Worm (Caenorhabditis elegans) whole organism, mixed stage, embryonic: ENCODE results near the gene lips-17.

Source experiments
- M03D4.4 ChIP-seq: sonication (generic microtip); optimal IDR thresholded peaks from 2 replicates; lab custom pipeline; 2017; ENCODE audit warnings: mild to moderate bottlenecking, missing genetic modification characterization, missing compliant biosample characterization
- bed-3 ChIP-seq: fragments of 200-800 bp; sonication (Bioruptor generic); optimal IDR thresholded peaks from 3 replicates; lab custom pipeline; 2018; ENCODE audit warnings: mild to moderate bottlenecking, missing genetic modification characterization, moderate library complexity, missing compliant biosample characterization
- blmp-1 ChIP-seq: fragments of 150-350 bp; optimal IDR thresholded peaks from 2 replicates; lab custom pipeline; 2014; ENCODE audit warnings: missing biosample characterization, missing genetic modification characterization
- ceh-39 ChIP-seq: fragments of 150-350 bp; optimal IDR thresholded peaks from 2 replicates; lab custom pipeline; 2014; ENCODE audit warnings: missing biosample characterization, missing genetic modification characterization
- ceh-43 ChIP-seq: fragments of 200-800 bp; sonication (Bioruptor generic); optimal IDR thresholded peaks from 2 replicates; lab custom pipeline; 2018; ENCODE audit warnings: mild to moderate bottlenecking, missing genetic modification characterization, moderate library complexity, missing compliant biosample characterization
- ceh-83 ChIP-seq: fragments of 200-800 bp; sonication (Bioruptor generic); optimal IDR thresholded peaks from 2 replicates; lab custom pipeline; 2018; ENCODE audit warnings: mild to moderate bottlenecking, missing genetic modification characterization, missing compliant biosample characterization
- ces-1 ChIP-seq: fragments of 150-350 bp; optimal IDR thresholded peaks from 2 replicates; lab custom pipeline; 2014; ENCODE audit warnings: missing biosample characterization, missing genetic modification reagents, missing genetic modification characterization
- cnd-1 ChIP-seq: fragments of 200-800 bp; sonication (Bioruptor generic); optimal IDR thresholded peaks from 2 replicates; lab custom pipeline; 2018; ENCODE audit warnings: mild to moderate bottlenecking, missing genetic modification characterization, missing compliant biosample characterization
- drap-1 ChIP-seq: fragments of 200-800 bp; sonication (Bioruptor generic); optimal IDR thresholded peaks from 3 replicates; lab custom pipeline; 2018; ENCODE audit warnings: mild to moderate bottlenecking, missing genetic modification characterization, missing compliant biosample characterization
- elt-1 ChIP-seq: sonication (generic microtip); optimal IDR thresholded peaks from 2 replicates; lab custom pipeline; 2017; ENCODE audit warnings: missing genetic modification characterization, mild to moderate bottlenecking, missing compliant biosample characterization, antibody characterized with exemption, moderate library complexity, borderline replicate concordance; ENCODE audit not compliant: insufficient read depth
- elt-3 ChIP-seq: fragments of 150-350 bp; optimal IDR thresholded peaks from 2 replicates; lab custom pipeline; 2014; ENCODE audit warnings: missing biosample characterization, missing genetic modification characterization
- flh-1 ChIP-seq: fragments of 200-800 bp; sonication (Bioruptor generic); optimal IDR thresholded peaks from 2 replicates; lab custom pipeline; 2018; ENCODE audit warnings: mild to moderate bottlenecking, missing genetic modification characterization, moderate library complexity, missing compliant biosample characterization
- ham-2 ChIP-seq: fragments of 200-800 bp; sonication (Bioruptor generic); optimal IDR thresholded peaks from 2 replicates; lab custom pipeline; 2018; ENCODE audit warnings: mild to moderate bottlenecking, missing genetic modification characterization, missing compliant biosample characterization
- hlh-1 ChIP-seq: fragments of 150-350 bp; optimal IDR thresholded peaks from 2 replicates; lab custom pipeline; 2014; ENCODE audit warnings: missing biosample characterization, missing genetic modification reagents, missing genetic modification characterization
- lin-13 ChIP-seq: fragments of 150-350 bp; optimal IDR thresholded peaks from 2 replicates; lab custom pipeline; 2014; ENCODE audit warnings: missing biosample characterization, missing genetic modification characterization
- lin-32 ChIP-seq: fragments of 200-800 bp; sonication (Bioruptor generic); optimal IDR thresholded peaks from 2 replicates; lab custom pipeline; 2018; ENCODE audit warnings: mild to moderate bottlenecking, missing genetic modification characterization, missing compliant biosample characterization
- lsy-2 ChIP-seq: fragments of 150-350 bp; optimal IDR thresholded peaks from 2 replicates; lab custom pipeline; 2014; ENCODE audit warnings: missing biosample characterization, missing genetic modification characterization
- mab-5 ChIP-seq: fragments of 150-350 bp; optimal IDR thresholded peaks from 2 replicates; lab custom pipeline; 2014; ENCODE audit warnings: missing biosample characterization, missing genetic modification characterization
- mep-1 ChIP-seq: fragments of 150-350 bp; optimal IDR thresholded peaks from 2 replicates; lab custom pipeline; 2017; ENCODE audit warnings: missing biosample characterization, missing genetic modification reagents, missing genetic modification characterization, inconsistent platforms
- mls-2 ChIP-seq: sonication (generic microtip); optimal IDR thresholded peaks from 2 replicates; lab custom pipeline; 2016; ENCODE audit warnings: mild to moderate bottlenecking, missing genetic modification characterization, moderate library complexity, missing compliant biosample characterization
- nhr-12 ChIP-seq: fragments of 150-350 bp; optimal IDR thresholded peaks from 2 replicates; lab custom pipeline; 2014; ENCODE audit warnings: missing biosample characterization, missing genetic modification characterization
- nhr-2 ChIP-seq: fragments of 150-350 bp; optimal IDR thresholded peaks from 2 replicates; lab custom pipeline; 2014; ENCODE audit warnings: missing biosample characterization, missing genetic modification characterization
- nhr-237 ChIP-seq: fragments of 150-350 bp; optimal IDR thresholded peaks from 2 replicates; lab custom pipeline; 2014; ENCODE audit warnings: missing biosample characterization, missing genetic modification characterization
- nhr-28 ChIP-seq: fragments of 150-350 bp; optimal IDR thresholded peaks from 2 replicates; lab custom pipeline; 2014; ENCODE audit warnings: missing biosample characterization, missing genetic modification characterization
- nhr-76 ChIP-seq: sonication (generic microtip); optimal IDR thresholded peaks from 2 replicates; lab custom pipeline; 2017; ENCODE audit warnings: missing biosample characterization, missing genetic modification characterization
- pha-4 ChIP-seq: fragments of 150-350 bp; optimal IDR thresholded peaks from 2 replicates; lab custom pipeline; 2018; ENCODE audit warnings: missing biosample characterization, missing genetic modification reagents, missing genetic modification characterization
- sem-2 ChIP-seq: fragments of 200-800 bp; sonication (Bioruptor generic); optimal IDR thresholded peaks from 2 replicates; lab custom pipeline; 2018; ENCODE audit warnings: mild to moderate bottlenecking, missing genetic modification characterization, missing compliant biosample characterization
- snpc-4 ChIP-seq: fragments of 150-350 bp; optimal IDR thresholded peaks from 2 replicates; lab custom pipeline; 2014; ENCODE audit warnings: missing biosample characterization, missing genetic modification characterization
- sptf-1 ChIP-seq: sonication (generic microtip); optimal IDR thresholded peaks from 2 replicates; lab custom pipeline; 2017; ENCODE audit warnings: mild to moderate bottlenecking, missing genetic modification characterization, moderate library complexity, missing compliant biosample characterization
- tbx-8 ChIP-seq: fragments of 200-800 bp; sonication (Bioruptor generic); optimal IDR thresholded peaks from 2 replicates; lab custom pipeline; 2018; ENCODE audit warnings: mild to moderate bottlenecking, missing genetic modification characterization, moderate library complexity, missing compliant biosample characterization
- unc-120 ChIP-seq: sonication (generic microtip); optimal IDR thresholded peaks from 2 replicates; lab custom pipeline; 2017; ENCODE audit warnings: missing genetic modification characterization, missing compliant biosample characterization; ENCODE audit not compliant: poor library complexity, severe bottlenecking
- unc-39 ChIP-seq: fragments of 150-350 bp; optimal IDR thresholded peaks from 2 replicates; lab custom pipeline; 2014; ENCODE audit warnings: missing biosample characterization, missing genetic modification characterization
- unc-62 ChIP-seq: fragments of 150-350 bp; optimal IDR thresholded peaks from 2 replicates; lab custom pipeline; 2014; ENCODE audit warnings: missing biosample characterization, missing genetic modification reagents, missing genetic modification characterization
- zip-8 ChIP-seq: fragments of 150-350 bp; optimal IDR thresholded peaks from 2 replicates; lab custom pipeline; 2014; ENCODE audit warnings: missing biosample characterization, missing genetic modification characterization
- ztf-11 ChIP-seq: fragments of 150-350 bp; optimal IDR thresholded peaks from 2 replicates; lab custom pipeline; 2014; ENCODE audit warnings: missing biosample characterization, missing genetic modification characterization

Gene lips-17

ce11 chrII:7631171-7631570 lies 23.1 kb downstream of the lips-17 start:
- TF ChIP-seq snpc-4 (tag; lab: Kevin White, UChicago), result no peak
- no peak for TF ChIP-seq ceh-43 (GFP tag; lab: Kevin White, UChicago)
- TF ChIP-seq unc-120 (tag; lab: Kevin White, UChicago), result no peak
- TF ChIP-seq flh-1 (GFP tag; lab: Kevin White, UChicago), result no peak
- TF ChIP-seq unc-62 (GFP tag; lab: Kevin White, UChicago), result peak; percentile 39
- peak; percentile 40 for TF ChIP-seq elt-1 (tag; lab: Kevin White, UChicago)
- no peak for TF ChIP-seq M03D4.4 (tag; lab: Kevin White, UChicago)
- TF ChIP-seq unc-39 (tag; lab: Kevin White, UChicago), result no peak
- TF ChIP-seq blmp-1 (tag; lab: Kevin White, UChicago), result peak; percentile 40
- TF ChIP-seq mep-1 (tag; lab: Kevin White, UChicago), result no peak
- no peak for TF ChIP-seq drap-1 (GFP tag; lab: Kevin White, UChicago)
- no peak for TF ChIP-seq sem-2 (GFP tag; lab: Kevin White, UChicago)
- TF ChIP-seq hlh-1, result no peak
- TF ChIP-seq ztf-11 (tag; lab: Kevin White, UChicago), result no peak
- TF ChIP-seq ceh-39 (tag; lab: Kevin White, UChicago), result no peak
- TF ChIP-seq nhr-237 (tag; lab: Kevin White, UChicago), result peak; percentile 35
- TF ChIP-seq lin-32 (GFP tag; lab: Kevin White, UChicago), result no peak
- TF ChIP-seq ham-2, result peak; percentile 95
- no peak for TF ChIP-seq ceh-83 (GFP tag; lab: Kevin White, UChicago)
- TF ChIP-seq mls-2 (tag; lab: Kevin White, UChicago), result no peak
- no peak for TF ChIP-seq lin-13
- TF ChIP-seq pha-4 (tag; lab: Kevin White, UChicago), result no peak
- TF ChIP-seq lsy-2 (tag; lab: Kevin White, UChicago), result no peak
- TF ChIP-seq bed-3 (GFP tag; lab: Kevin White, UChicago), result no peak
- no peak for TF ChIP-seq tbx-8 (GFP tag; lab: Kevin White, UChicago)
- no peak for TF ChIP-seq nhr-76
- no peak for TF ChIP-seq nhr-2 (tag; lab: Kevin White, UChicago)
- TF ChIP-seq cnd-1 (tag; lab: Kevin White, UChicago), result no peak
- TF ChIP-seq ces-1, result no peak
- no peak for TF ChIP-seq zip-8
- TF ChIP-seq sptf-1, result no peak
- TF ChIP-seq mab-5 (tag; lab: Kevin White, UChicago), result no peak
- no peak for TF ChIP-seq nhr-12 (tag; lab: Kevin White, UChicago)
- no peak for TF ChIP-seq nhr-28 (tag; lab: Kevin White, UChicago)
- peak; percentile 53 for TF ChIP-seq elt-3
- TF ChIP-seq, all 35 proteins: peak for 6

- TF ChIP-seq blmp-1 (tag; lab: Kevin White, UChicago) (no peak), ces-1 (peak; percentile 83), mab-5 (tag; lab: Kevin White, UChicago) (no peak), bed-3 (GFP tag; lab: Kevin White, UChicago) (no peak), mep-1 (tag; lab: Kevin White, UChicago) (no peak), sem-2 (GFP tag; lab: Kevin White, UChicago) (no peak), nhr-76 (no peak)
These were observed 23.7 kb downstream of the lips-17 start for ce11 chrII:7631677-7632210.

DNA sequence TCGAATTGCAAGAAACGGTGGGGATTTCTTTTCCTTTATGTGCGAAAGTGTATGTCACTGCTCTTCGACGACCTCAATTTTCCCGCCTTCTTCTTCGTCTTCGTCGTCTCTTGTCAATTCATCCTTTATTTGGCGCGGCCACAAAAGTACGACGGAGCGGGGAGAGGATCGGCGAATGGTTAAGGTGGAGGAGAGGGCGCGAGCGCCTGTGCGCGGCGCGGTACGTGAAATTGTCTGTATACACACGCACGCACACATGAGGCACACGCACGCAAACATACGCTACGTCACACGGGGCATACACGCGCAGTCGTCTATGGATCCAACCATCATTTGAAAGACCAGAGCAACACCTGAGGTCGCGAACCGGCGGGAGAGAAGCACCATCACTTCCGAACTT lies 27.2 kb downstream of the lips-17 start:
- TF ChIP-seq mep-1 (tag; lab: Kevin White, UChicago) (no peak), blmp-1 (tag; lab: Kevin White, UChicago) (no peak), nhr-12 (tag; lab: Kevin White, UChicago) (no peak), ham-2 (no peak), ceh-43 (GFP tag; lab: Kevin White, UChicago) (no peak), nhr-28 (tag; lab: Kevin White, UChicago) (no peak), nhr-237 (tag; lab: Kevin White, UChicago) (no peak), ceh-83 (GFP tag; lab: Kevin White, UChicago) (no peak), unc-39 (tag; lab: Kevin White, UChicago) (no peak), lin-32 (GFP tag; lab: Kevin White, UChicago) (no peak), snpc-4 (tag; lab: Kevin White, UChicago) (no peak), lsy-2 (tag; lab: Kevin White, UChicago) (no peak), ces-1 (no peak), sptf-1 (no peak)
